Worm (Caenorhabditis elegans): ENCODE results near the gene hsp-4.

The hsp-4 gene

ce11 chrII:7314083-7314482 is 38.4 kb downstream of the hsp-4 start, which contains the start of gene F45E12.6:
TSS of gene F45E12.6 (minus strand) at chrII:7314183.
- no peak for TF ChIP-seq ref-1 (GFP tag; conservative IDR thresholded peaks at IDR 0.05)
- TF ChIP-seq flt-1 (GFP tag; IDR thresholded peaks at IDR 0.05): no peak
- TF ChIP-seq T22C8.4 (GFP tag; IDR thresholded peaks at IDR 0.05): no peak
- TF ChIP-seq klf-2 (GFP tag; conservative IDR thresholded peaks at IDR 0.05): no peak
- no peak for TF ChIP-seq ztf-23 (GFP tag; IDR thresholded peaks at IDR 0.05)
- no peak for TF ChIP-seq cog-1 (tag; optimal IDR thresholded peaks at IDR 0.05)
- TF ChIP-seq tab-1 (GFP tag; IDR thresholded peaks at IDR 0.05): no peak
- no peak for TF ChIP-seq med-1 (GFP tag; optimal IDR thresholded peaks at IDR 0.05; ENCODE audit: insufficient read depth)
- TF ChIP-seq ztf-29 (GFP tag; IDR thresholded peaks at IDR 0.05): no peak

- no peak for TF ChIP-seq med-1 (GFP tag; optimal IDR thresholded peaks at IDR 0.05; ENCODE audit: insufficient read depth)
- no peak for TF ChIP-seq ztf-23 (GFP tag; IDR thresholded peaks at IDR 0.05)
- TF ChIP-seq ref-1 (GFP tag; conservative IDR thresholded peaks at IDR 0.05): no peak
- TF ChIP-seq T22C8.4 (GFP tag; IDR thresholded peaks at IDR 0.05): no peak
- no peak for TF ChIP-seq tab-1 (GFP tag; IDR thresholded peaks at IDR 0.05)
- TF ChIP-seq cog-1 (tag; optimal IDR thresholded peaks at IDR 0.05): no peak
- no peak for TF ChIP-seq flt-1 (GFP tag; IDR thresholded peaks at IDR 0.05)
- TF ChIP-seq ztf-29 (GFP tag; IDR thresholded peaks at IDR 0.05): no peak
- no peak for TF ChIP-seq klf-2 (GFP tag; conservative IDR thresholded peaks at IDR 0.05)
Measured at ce11 chrII:7310023-7310422, 42.4 kb downstream of the hsp-4 start, which contains the start of the genes F45E12.5 and cnep-1. TSS of gene F45E12.5 (minus strand) at chrII:7310115. TSS of gene cnep-1 (plus strand) at chrII:7310348.

ce11 chrII:7305558-7305957 is 46.9 kb downstream of the hsp-4 start, which contains the start of gene brf-1:
TSS of gene brf-1 (plus strand) at chrII:7305858.
- TF ChIP-seq tab-1 (GFP tag; IDR thresholded peaks at IDR 0.05) (no peak), T22C8.4 (GFP tag; IDR thresholded peaks at IDR 0.05) (no peak), klf-2 (GFP tag; conservative IDR thresholded peaks at IDR 0.05) (no peak), ref-1 (GFP tag; conservative IDR thresholded peaks at IDR 0.05) (no peak), flt-1 (GFP tag; IDR thresholded peaks at IDR 0.05) (no peak), ztf-29 (GFP tag; IDR thresholded peaks at IDR 0.05) (no peak)

ce11 chrII:7301670-7302151 is 50.7 kb downstream of the hsp-4 start, which contains the start of gene cul-4:
TSS of gene cul-4 (plus strand) at chrII:7302101.
- TF ChIP-seq tab-1 (GFP tag; IDR thresholded peaks at IDR 0.05) (no peak), T22C8.4 (GFP tag; IDR thresholded peaks at IDR 0.05) (no peak), ztf-23 (GFP tag; IDR thresholded peaks at IDR 0.05) (no peak), ztf-29 (GFP tag; IDR thresholded peaks at IDR 0.05) (no peak), klf-2 (GFP tag; conservative IDR thresholded peaks at IDR 0.05) (no peak), ref-1 (GFP tag; conservative IDR thresholded peaks at IDR 0.05) (no peak), flt-1 (GFP tag; IDR thresholded peaks at IDR 0.05) (no peak), cog-1 (tag; optimal IDR thresholded peaks at IDR 0.05) (no peak), med-1 (GFP tag; optimal IDR thresholded peaks at IDR 0.05; ENCODE audit: insufficient read depth) (no peak)

Measured in whole organism, midembryonic.